Worm (Caenorhabditis elegans): ENCODE measurements around the gene ZK856.11.

ZK856.11 gene

ce11 chrV:10154698-10155097, 50.0 kb downstream of the ZK856.11 start, which contains the start of gene srsx-29:
TSS of gene srsx-29 (plus strand) at chrV:10154998.
- no peak for TF ChIP-seq alr-1 (tag; optimal IDR thresholded peaks at IDR 0.05)
- no peak for TF ChIP-seq mab-5 (tag; optimal IDR thresholded peaks at IDR 0.05)
- TF ChIP-seq fos-1 (tag; optimal IDR thresholded peaks at IDR 0.05): no peak
- TF ChIP-seq nhr-6 (tag; optimal IDR thresholded peaks at IDR 0.05): no peak
- TF ChIP-seq mdl-1 (tag; optimal IDR thresholded peaks at IDR 0.05): no peak
- no peak for TF ChIP-seq sma-3 (GFP tag; optimal IDR thresholded peaks at IDR 0.05)
- TF ChIP-seq ceh-82 (tag; optimal IDR thresholded peaks at IDR 0.05): no peak
- TF ChIP-seq R02D3.7 (tag; optimal IDR thresholded peaks at IDR 0.05): no peak
- TF ChIP-seq elt-1 (tag; optimal IDR thresholded peaks at IDR 0.05): no peak
- no peak for TF ChIP-seq nhr-11 (tag; optimal IDR thresholded peaks at IDR 0.05)
- TF ChIP-seq peb-1 (tag; optimal IDR thresholded peaks at IDR 0.05): no peak
- TF ChIP-seq ceh-16 (tag; optimal IDR thresholded peaks at IDR 0.05): no peak
- no peak for TF ChIP-seq dmd-4 (tag; optimal IDR thresholded peaks at IDR 0.05)
- no peak for TF ChIP-seq Y55F3AM.14 (GFP tag; optimal IDR thresholded peaks at IDR 0.05)
- TF ChIP-seq unc-55 (GFP tag; optimal IDR thresholded peaks at IDR 0.05): no peak
- no peak for TF ChIP-seq elt-3 (tag; optimal IDR thresholded peaks at IDR 0.05)
- no peak for TF ChIP-seq zag-1 (tag; optimal IDR thresholded peaks at IDR 0.05)
- TF ChIP-seq snpc-4 (tag; optimal IDR thresholded peaks at IDR 0.05): no peak

Measured in whole organism, L2 larva.